Fruit fly (Drosophila melanogaster): ENCODE measurements around the gene Ac76E.

Ac76E gene

DNA sequence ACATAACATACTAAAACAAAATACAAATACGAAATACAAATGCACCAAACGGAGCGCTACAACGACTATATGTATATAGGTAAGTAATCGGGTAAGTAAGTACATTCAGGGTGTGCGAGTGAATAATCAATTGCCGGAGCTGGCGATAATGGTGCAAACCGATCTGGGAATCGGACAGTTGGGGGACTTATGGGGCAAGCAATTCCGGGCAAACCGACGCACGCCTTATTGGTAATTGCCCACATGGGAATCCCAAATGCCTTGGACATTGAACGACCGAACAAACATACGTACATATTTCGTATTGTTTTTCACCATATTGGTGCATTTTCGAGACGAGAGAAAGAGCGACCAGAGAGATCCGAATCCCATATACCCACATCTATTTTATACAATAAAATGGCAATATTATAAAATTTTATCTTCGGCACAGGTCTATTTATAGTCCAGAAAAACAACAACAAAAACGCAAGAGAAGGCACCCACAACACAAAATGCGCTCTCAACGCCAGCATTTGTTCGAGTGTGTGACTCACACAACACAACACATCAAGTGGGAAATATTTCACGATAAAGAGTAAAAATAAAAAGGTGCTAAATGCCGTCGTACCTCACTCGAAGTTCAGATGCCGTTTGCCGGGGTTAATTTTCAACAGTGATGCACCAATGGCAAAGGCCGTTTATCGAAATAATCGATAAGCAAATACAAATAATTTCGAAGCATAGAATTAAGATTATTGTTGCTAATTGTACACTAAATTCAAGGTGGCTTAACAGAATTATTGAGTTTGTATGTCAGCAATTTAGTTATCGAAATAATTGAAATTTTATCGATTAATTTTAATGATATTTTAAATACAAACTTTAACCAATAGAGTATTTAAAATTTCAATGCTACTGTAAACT is 38.6 kb upstream of the Ac76E start (continued):
- TF ChIP-seq CG3919 (GFP tag; optimal IDR thresholded peaks at IDR 0.05) (no peak), CG34406 (GFP tag; optimal IDR thresholded peaks at IDR 0.05) (no peak), CG15336 (GFP tag; IDR thresholded peaks at IDR 0.05) (no peak), Blimp-1 (GFP tag; optimal IDR thresholded peaks at IDR 0.05) (no peak), pdm3 (GFP tag; optimal IDR thresholded peaks at IDR 0.05) (no peak), acj6 (GFP tag; optimal IDR thresholded peaks at IDR 0.05) (no peak), CG8119 (GFP tag; IDR thresholded peaks at IDR 0.05) (no peak), CG8632 (GFP tag; optimal IDR thresholded peaks at IDR 0.05) (no peak), Ets96B (tag; optimal IDR thresholded peaks at IDR 0.05) (no peak)

DNA sequence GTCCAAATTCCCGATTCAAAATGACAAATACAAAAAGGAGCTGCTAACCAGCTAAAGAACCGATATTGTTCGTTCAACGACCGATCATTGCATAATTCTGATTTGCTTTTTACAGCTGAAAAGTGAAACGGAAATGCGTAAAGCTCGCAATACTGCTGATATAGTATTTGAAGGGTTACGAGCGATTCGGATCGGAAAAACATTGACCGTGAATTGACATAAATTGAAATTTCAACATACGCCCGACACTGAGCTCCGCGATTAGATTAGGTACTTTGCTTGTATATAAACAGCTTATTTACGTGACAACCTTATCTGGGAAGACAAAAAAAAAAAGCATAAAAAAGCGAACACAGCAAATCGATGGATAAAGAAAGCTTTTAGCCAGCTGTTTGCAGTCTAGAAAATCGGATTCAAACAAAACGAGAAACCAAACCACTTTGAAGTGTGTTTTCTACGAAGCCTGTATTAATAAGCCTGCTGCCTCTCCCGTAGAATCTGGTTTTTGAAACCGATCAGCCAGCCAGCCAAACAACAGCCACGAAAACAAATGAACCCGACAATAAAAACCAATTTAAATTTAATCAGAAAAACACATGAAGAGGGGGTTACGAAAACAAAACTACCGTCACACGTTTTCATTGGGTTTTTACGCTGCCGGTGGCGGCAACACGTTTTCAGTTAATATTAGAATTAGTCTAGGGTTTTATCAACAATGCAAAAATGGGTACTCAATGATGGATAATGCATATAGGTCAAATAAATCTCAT is 37.4 kb upstream of the Ac76E start:
- no peak for TF ChIP-seq Hr39 (GFP tag; optimal IDR thresholded peaks at IDR 0.05)
- peak; percentile 80 for TF ChIP-seq Eip93F (GFP tag; optimal IDR thresholded peaks at IDR 0.05)
- peak; percentile 98 for TF ChIP-seq vri (GFP tag; optimal IDR thresholded peaks at IDR 0.05)
- peak; percentile 36 for TF ChIP-seq Eip78C (GFP tag)

DNA sequence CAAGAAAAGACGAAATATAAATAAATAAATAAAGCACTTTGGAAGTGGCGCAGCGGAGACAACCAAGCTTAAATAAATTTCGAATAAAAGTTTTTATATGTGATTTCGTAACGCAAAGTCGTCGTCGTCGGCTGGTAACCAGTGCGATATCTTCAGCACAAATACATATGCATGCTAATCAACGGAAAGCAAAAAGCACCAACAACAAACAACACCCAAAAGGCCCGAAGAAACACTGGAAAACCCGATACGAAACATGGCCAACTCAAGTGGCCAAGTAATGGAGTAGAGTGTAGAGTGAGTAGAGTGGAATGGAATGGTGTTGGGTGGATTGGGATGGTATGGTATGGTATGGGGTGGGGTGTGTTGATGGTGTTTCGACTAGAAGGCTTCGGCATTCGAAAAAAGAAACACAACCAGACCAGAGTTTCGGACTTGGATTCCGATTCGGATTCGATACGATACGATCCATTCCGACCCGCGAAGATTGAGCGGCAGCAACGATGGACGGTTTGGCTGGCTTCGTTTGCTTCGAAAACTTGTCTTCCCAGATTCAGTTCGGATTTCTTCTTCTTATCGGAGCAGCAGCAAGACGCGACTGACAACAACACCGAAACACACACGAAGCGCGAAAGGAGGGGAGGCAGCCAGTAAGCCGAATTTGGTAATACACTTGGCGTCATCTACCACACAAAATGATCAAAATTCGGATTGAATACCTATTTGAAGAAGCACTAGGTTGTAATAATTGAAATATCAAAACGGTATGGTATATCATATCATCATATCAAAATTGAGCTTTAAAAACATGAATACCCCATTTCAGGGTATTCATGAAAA is 36.3 kb upstream of the Ac76E start:
- TF ChIP-seq Smox (GFP tag; optimal IDR thresholded peaks at IDR 0.05): peak; percentile 98
- peak; percentile 99 for TF ChIP-seq dsx (GFP tag; optimal IDR thresholded peaks at IDR 0.05; ENCODE audit: poor library complexity, severe bottlenecking)
- peak; percentile 96 for TF ChIP-seq CG16779 (tag; optimal IDR thresholded peaks at IDR 0.05)
- TF ChIP-seq Ets21C (GFP tag; optimal IDR thresholded peaks at IDR 0.05): peak; percentile 98
- TF ChIP-seq salr (GFP tag; optimal IDR thresholded peaks at IDR 0.05): peak; percentile 96 to 97
- TF ChIP-seq CG9139 (GFP tag; optimal IDR thresholded peaks at IDR 0.05): peak; percentile 89
- peak; percentile 100 for TF ChIP-seq svp (GFP tag)
- TF ChIP-seq pdm3 (GFP tag; optimal IDR thresholded peaks at IDR 0.05): peak; percentile 99
- TF ChIP-seq CG10669 (GFP tag; optimal IDR thresholded peaks at IDR 0.05): peak; percentile 97
- TF ChIP-seq topi (GFP tag; optimal IDR thresholded peaks at IDR 0.05): peak; percentile 99
- TF ChIP-seq achi (GFP tag; optimal IDR thresholded peaks at IDR 0.05): peak; percentile 98
- peak; percentile 97 for TF ChIP-seq Eip75B (GFP tag; optimal IDR thresholded peaks at IDR 0.05)
- peak; percentile 91 for TF ChIP-seq CG11762 (GFP tag; optimal IDR thresholded peaks at IDR 0.05; ENCODE audit: insufficient read depth)
- peak; percentile 98 for TF ChIP-seq CG8119 (GFP tag; IDR thresholded peaks at IDR 0.05)
- peak; percentile 95 for TF ChIP-seq spab (GFP tag; optimal IDR thresholded peaks at IDR 0.05)
- TF ChIP-seq CG6276 (GFP tag; optimal IDR thresholded peaks at IDR 0.05): peak; percentile 96
- TF ChIP-seq CG6808 (GFP tag; optimal IDR thresholded peaks at IDR 0.05): peak; percentile 98
- TF ChIP-seq Ets96B (tag; optimal IDR thresholded peaks at IDR 0.05): peak; percentile 98
- peak; percentile 98 for TF ChIP-seq CG8319 (GFP tag; optimal IDR thresholded peaks at IDR 0.05)
- peak; percentile 100 for TF ChIP-seq Eip78C (GFP tag)
- TF ChIP-seq fd59A (GFP tag; optimal IDR thresholded peaks at IDR 0.05): peak; percentile 98
- TF ChIP-seq eg (GFP tag; IDR thresholded peaks at IDR 0.05): peak; percentile 97
- TF ChIP-seq Hr38 (GFP tag; optimal IDR thresholded peaks at IDR 0.05): peak; percentile 68
- peak; percentile 96 for TF ChIP-seq Lpt (GFP tag; optimal IDR thresholded peaks at IDR 0.05)
- TF ChIP-seq fd85E (GFP tag; optimal IDR thresholded peaks at IDR 0.05): peak; percentile 92
- peak; percentile 99 for TF ChIP-seq Hr39 (GFP tag; optimal IDR thresholded peaks at IDR 0.05)
- TF ChIP-seq Sox14 (GFP tag; optimal IDR thresholded peaks at IDR 0.05): peak; percentile 99
- peak; percentile 98 for TF ChIP-seq CG8632 (GFP tag; optimal IDR thresholded peaks at IDR 0.05)
- TF ChIP-seq CG10631 (GFP tag; optimal IDR thresholded peaks at IDR 0.05): peak; percentile 98
- peak; percentile 98 for TF ChIP-seq CG6163 (GFP tag; IDR thresholded peaks at IDR 0.05)
- peak; percentile 99 for TF ChIP-seq CG6792 (GFP tag; optimal IDR thresholded peaks at IDR 0.05)
- TF ChIP-seq vri (GFP tag; optimal IDR thresholded peaks at IDR 0.05): peak; percentile 98
- peak; percentile 98 for TF ChIP-seq Hr4 (GFP tag; optimal IDR thresholded peaks at IDR 0.05)
- TF ChIP-seq Eip93F (GFP tag; optimal IDR thresholded peaks at IDR 0.05): peak; percentile 98
- peak; percentile 93 for TF ChIP-seq Blimp-1 (GFP tag; optimal IDR thresholded peaks at IDR 0.05)
- TF ChIP-seq CG11294 (GFP tag; IDR thresholded peaks at IDR 0.05): peak; percentile 93
- peak; percentile 99 for TF ChIP-seq Sox102F (GFP tag; optimal IDR thresholded peaks at IDR 0.05)
- peak; percentile 99 for TF ChIP-seq acj6 (GFP tag; optimal IDR thresholded peaks at IDR 0.05)

Data from whole organism, prepupa.